Worm (Caenorhabditis elegans) whole organism, L1 larva: ENCODE results near the gene sftb-1.

Experiments
- C16A3.4 ChIP-seq: fragments of 150-350 bp; optimal IDR thresholded peaks from 2 replicates; lab custom pipeline; 2014; ENCODE audit warnings: missing biosample characterization, missing genetic modification characterization
- F16B12.6 ChIP-seq: fragments of 150-350 bp; optimal IDR thresholded peaks from 2 replicates; lab custom pipeline; 2014; ENCODE audit warnings: missing biosample characterization, missing genetic modification characterization
- Y116A8C.19 ChIP-seq: sonication (generic microtip); optimal IDR thresholded peaks from 2 replicates; lab custom pipeline; 2016; ENCODE audit warnings: missing compliant biosample characterization, missing genetic modification characterization, borderline replicate concordance
- aha-1 ChIP-seq: fragments of 150-350 bp; optimal IDR thresholded peaks from 2 replicates; lab custom pipeline; 2014; ENCODE audit warnings: missing biosample characterization, missing genetic modification characterization
- blmp-1 ChIP-seq: fragments of 150-350 bp; optimal IDR thresholded peaks from 2 replicates; lab custom pipeline; 2014; ENCODE audit warnings: missing biosample characterization, missing genetic modification characterization
- dpl-1 ChIP-seq, 3 experiments: fragments of 150-350 bp in 2 of 3; sonication (generic microtip) in 1 of 3; optimal IDR thresholded peaks; 2 replicates each; lab custom pipeline; 2014 to 2017; ENCODE audit warnings: missing biosample characterization in 3 of 3, missing genetic modification characterization in 3 of 3, missing genetic modification reagents in 3 of 3
- efl-1 ChIP-seq, 4 experiments: fragments of 150-350 bp; optimal IDR thresholded peaks in 3 of 4; peaks in 1 of 4; 1 replicate in 1 of 4; 2 replicates in 3 of 4; lab custom pipeline; 2014; ENCODE audit warnings: missing biosample characterization in 2 of 4, missing genetic modification characterization in 2 of 4, missing genetic modification reagents in 2 of 4
- egl-27 ChIP-seq, 2 experiments: fragments of 150-350 bp in 1 of 2; sonication (generic microtip); optimal IDR thresholded peaks; 3 replicates each; lab custom pipeline; 2017 to 2018; ENCODE audit warnings: missing biosample characterization in 2 of 2, missing genetic modification characterization in 2 of 2, missing genetic modification reagents in 2 of 2
- elt-2 ChIP-seq: sonication (generic microtip); optimal IDR thresholded peaks from 2 replicates; lab custom pipeline; 2016; ENCODE audit warnings: missing genetic modification characterization, mild to moderate bottlenecking, inconsistent platforms, missing compliant biosample characterization, missing genetic modification reagents
- elt-3 ChIP-seq, 6 experiments: fragments of 150-350 bp in 1 of 6; sonication (generic microtip); optimal IDR thresholded peaks; 2 replicates each; lab custom pipeline; 2017 to 2018; ENCODE audit warnings: missing biosample characterization in 6 of 6, missing genetic modification characterization in 6 of 6, inconsistent platforms in 1 of 6
- ets-5 ChIP-seq: fragments of 200-800 bp; sonication (Bioruptor generic); IDR thresholded peaks from 2 replicates; pipeline ENCODE4 v1.3.6; 2022; ENCODE audit warnings: missing genetic modification characterization, missing compliant biosample characterization
- fkh-10 ChIP-seq: sonication (generic microtip); optimal IDR thresholded peaks from 2 replicates; lab custom pipeline; 2017; ENCODE audit warnings: missing biosample characterization, missing genetic modification reagents, missing genetic modification characterization
- grh-1 ChIP-seq: fragments of 200-800 bp; sonication (Bioruptor generic); IDR thresholded peaks from 2 replicates; pipeline ENCODE4 v1.3.6; 2022; ENCODE audit warnings: missing genetic modification reagents, missing genetic modification characterization, missing compliant biosample characterization
- hlh-17 ChIP-seq: fragments of 200-800 bp; sonication (Bioruptor generic); optimal IDR thresholded peaks from 2 replicates; lab custom pipeline; 2018; ENCODE audit warnings: missing genetic modification characterization, mild to moderate bottlenecking, missing compliant biosample characterization, moderate library complexity, borderline replicate concordance
- hlh-4 ChIP-seq: sonication (generic microtip); optimal IDR thresholded peaks from 2 replicates; lab custom pipeline; 2016; ENCODE audit warnings: mild to moderate bottlenecking, missing genetic modification characterization, missing compliant biosample characterization
- hpl-2 ChIP-seq: fragments of 150-350 bp; optimal IDR thresholded peaks from 2 replicates; lab custom pipeline; 2014; ENCODE audit warnings: missing biosample characterization, missing genetic modification reagents, missing genetic modification characterization
- isw-1 ChIP-seq: fragments of 200-800 bp; sonication (Bioruptor generic); IDR thresholded peaks from 2 replicates; pipeline ENCODE4 v1.3.6; 2022; ENCODE audit warnings: missing genetic modification characterization, missing compliant biosample characterization
- lin-13 ChIP-seq: fragments of 150-350 bp; optimal IDR thresholded peaks from 2 replicates; lab custom pipeline; 2014; ENCODE audit warnings: missing biosample characterization, missing genetic modification reagents, missing genetic modification characterization
- lin-14 ChIP-seq: fragments of 200-800 bp; sonication (Bioruptor generic); optimal IDR thresholded peaks from 2 replicates; lab custom pipeline; 2018; ENCODE audit warnings: mild to moderate bottlenecking, missing genetic modification characterization, moderate library complexity, missing compliant biosample characterization
- lin-15B ChIP-seq: fragments of 150-350 bp; sonication (generic microtip); optimal IDR thresholded peaks from 3 replicates; lab custom pipeline; 2014; ENCODE audit warnings: missing biosample characterization, missing genetic modification characterization
- lin-35 ChIP-seq, 2 experiments: fragments of 150-350 bp; optimal IDR thresholded peaks; 2 replicates each; lab custom pipeline; 2014; ENCODE audit warnings: missing biosample characterization in 2 of 2, missing genetic modification characterization in 2 of 2, missing genetic modification reagents in 2 of 2
- lin-39 ChIP-seq: fragments of 150-350 bp; optimal IDR thresholded peaks from 2 replicates; lab custom pipeline; 2014; ENCODE audit warnings: missing biosample characterization, missing genetic modification reagents, missing genetic modification characterization
- lsy-2 ChIP-seq, 2 experiments: fragments of 150-350 bp; optimal IDR thresholded peaks; 2 replicates each; lab custom pipeline; 2014; ENCODE audit warnings: missing biosample characterization in 2 of 2, missing genetic modification characterization in 2 of 2
- mdl-1 ChIP-seq, 2 experiments: fragments of 150-350 bp; optimal IDR thresholded peaks; 2 replicates each; lab custom pipeline; 2014 to 2017; ENCODE audit warnings: missing biosample characterization in 2 of 2, missing genetic modification characterization in 2 of 2, inconsistent platforms in 1 of 2
- mep-1 ChIP-seq: fragments of 150-350 bp; optimal IDR thresholded peaks from 2 replicates; lab custom pipeline; 2014; ENCODE audit warnings: missing biosample characterization, missing genetic modification characterization
- nhr-12 ChIP-seq: sonication (generic microtip); optimal IDR thresholded peaks from 2 replicates; lab custom pipeline; 2017; ENCODE audit warnings: missing biosample characterization, missing genetic modification characterization
- nhr-20 ChIP-seq: sonication (generic microtip); optimal IDR thresholded peaks from 2 replicates; lab custom pipeline; 2016; ENCODE audit warnings: mild to moderate bottlenecking, missing genetic modification characterization, missing compliant biosample characterization
- nhr-47 ChIP-seq: sonication (generic microtip); optimal IDR thresholded peaks from 2 replicates; lab custom pipeline; 2016; ENCODE audit warnings: mild to moderate bottlenecking, missing genetic modification characterization, moderate library complexity, missing compliant biosample characterization
- nhr-71 ChIP-seq: sonication (generic microtip); optimal IDR thresholded peaks from 2 replicates; lab custom pipeline; 2016; ENCODE audit warnings: mild to moderate bottlenecking, missing genetic modification characterization, moderate library complexity, missing compliant biosample characterization
- nhr-76 ChIP-seq: sonication (generic microtip); optimal IDR thresholded peaks from 2 replicates; lab custom pipeline; 2017; ENCODE audit warnings: missing biosample characterization, missing genetic modification characterization
- nhr-77 ChIP-seq: fragments of 150-350 bp; optimal IDR thresholded peaks from 2 replicates; lab custom pipeline; 2014; ENCODE audit warnings: missing biosample characterization, missing genetic modification characterization
- nhr-84 ChIP-seq: sonication (generic microtip); optimal IDR thresholded peaks from 2 replicates; lab custom pipeline; 2017; ENCODE audit warnings: missing biosample characterization, missing genetic modification characterization
- nhr-85 ChIP-seq: sonication (generic microtip); peaks from one replicate; lab custom pipeline; 2016; ENCODE audit warnings: missing genetic modification characterization, inconsistent platforms, missing compliant biosample characterization
- pax-3 ChIP-seq: fragments of 200-800 bp; sonication (Bioruptor generic); optimal IDR thresholded peaks from 2 replicates; lab custom pipeline; 2018; ENCODE audit warnings: mild to moderate bottlenecking, missing genetic modification characterization, moderate library complexity, missing compliant biosample characterization
- rnt-1 ChIP-seq: sonication (generic microtip); optimal IDR thresholded peaks from 2 replicates; lab custom pipeline; 2016; ENCODE audit warnings: mild to moderate bottlenecking, missing genetic modification characterization, moderate library complexity, missing compliant biosample characterization
- snpc-4 ChIP-seq: fragments of 150-350 bp; optimal IDR thresholded peaks from 2 replicates; lab custom pipeline; 2014; ENCODE audit warnings: missing biosample characterization, missing genetic modification characterization
- snu-23 ChIP-seq: sonication (generic microtip); optimal IDR thresholded peaks from 2 replicates; lab custom pipeline; 2016; ENCODE audit warnings: missing genetic modification characterization, missing compliant biosample characterization
- sox-4 ChIP-seq: sonication (generic microtip); optimal IDR thresholded peaks from 2 replicates; lab custom pipeline; 2016; ENCODE audit warnings: missing genetic modification characterization, missing compliant biosample characterization
- sptf-1 ChIP-seq: fragments of 150-350 bp; optimal IDR thresholded peaks from 2 replicates; lab custom pipeline; 2014; ENCODE audit warnings: missing biosample characterization, missing genetic modification characterization
- tbx-2 ChIP-seq: sonication (generic microtip); optimal IDR thresholded peaks from 2 replicates; lab custom pipeline; 2016; ENCODE audit warnings: missing genetic modification characterization, missing compliant biosample characterization
- unc-130 ChIP-seq: fragments of 150-350 bp; optimal IDR thresholded peaks from 2 replicates; lab custom pipeline; 2017; ENCODE audit warnings: missing biosample characterization, missing genetic modification characterization, inconsistent platforms
- unc-30 ChIP-seq: sonication (generic microtip); optimal IDR thresholded peaks from 2 replicates; lab custom pipeline; 2017; ENCODE audit warnings: missing biosample characterization, missing genetic modification characterization
- unc-62 ChIP-seq: fragments of 150-350 bp; optimal IDR thresholded peaks from 2 replicates; lab custom pipeline; 2014; ENCODE audit warnings: missing biosample characterization, missing genetic modification reagents, missing genetic modification characterization
- unc-86 ChIP-seq: sonication (generic microtip); optimal IDR thresholded peaks from 2 replicates; lab custom pipeline; 2016; ENCODE audit warnings: missing genetic modification characterization, missing compliant biosample characterization
- unc-98 ChIP-seq: fragments of 200-800 bp; sonication (Bioruptor generic); IDR thresholded peaks from 2 replicates; pipeline ENCODE4 v1.3.6; 2022; ENCODE audit warnings: missing genetic modification characterization, missing compliant biosample characterization
- ztf-11 ChIP-seq, 2 experiments: sonication (generic microtip); optimal IDR thresholded peaks; 2 replicates each; lab custom pipeline; 2016 to 2017; ENCODE audit warnings: missing genetic modification characterization in 2 of 2, missing biosample characterization in 1 of 2, missing compliant biosample characterization in 1 of 2

sftb-1 gene

DNA sequence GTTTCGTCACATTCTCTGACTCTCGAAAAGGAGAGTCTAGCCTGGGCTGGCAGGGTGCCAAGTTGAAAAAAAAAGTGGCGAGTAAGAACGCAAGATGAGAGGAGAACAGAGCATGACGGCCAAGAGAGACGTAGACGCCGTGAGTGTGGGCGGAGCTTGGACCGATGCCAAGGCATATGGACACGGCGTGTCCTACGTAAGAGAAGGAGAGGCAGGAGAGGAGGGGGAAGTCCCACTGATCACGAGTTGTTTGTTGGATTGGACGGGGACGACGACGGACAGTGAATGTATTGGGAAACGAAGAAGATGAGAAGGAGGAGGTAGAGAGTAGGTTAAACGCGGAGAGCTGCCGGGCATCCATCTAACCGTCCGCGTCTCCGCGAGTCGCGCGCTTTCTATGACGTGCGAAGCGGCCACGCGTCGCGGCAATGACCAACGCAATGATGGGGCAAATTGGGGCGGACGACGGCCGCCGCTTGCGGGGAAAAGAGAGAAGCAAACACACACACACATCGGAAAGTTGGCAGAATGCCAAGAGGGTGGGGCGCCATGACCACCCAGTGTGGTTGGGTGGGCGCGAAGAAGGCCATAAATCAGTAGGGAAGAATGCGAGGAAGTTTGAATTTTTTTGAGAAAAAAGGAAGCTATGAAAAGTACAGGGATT, 13.0 kb upstream of the sftb-1 start (continued):
- TF ChIP-seq lin-13, result peak; percentile 87
- TF ChIP-seq aha-1, result peak; percentile 79
- TF ChIP-seq Y116A8C.19 (tag; lab: Kevin White, UChicago), result peak; percentile 17
- TF ChIP-seq fkh-10 (GFP tag; lab: Kevin White, UChicago), result peak; percentile 92
- TF ChIP-seq elt-3 (tag; optimal IDR thresholded peaks at IDR 0.05; lab: Kevin White, UChicago), result peak in 4 of 6 experiments; percentile 19 to 90 (median 66)
- TF ChIP-seq ets-5, result no peak
- TF ChIP-seq egl-27 (tag; optimal IDR thresholded peaks at IDR 0.05; lab: Kevin White, UChicago), result peak; percentile 90 to 99
- peak; percentile 59 to 68 (median 68) for TF ChIP-seq dpl-1 (GFP tag; optimal IDR thresholded peaks at IDR 0.05; lab: Kevin White, UChicago)
- peak; percentile 97 for TF ChIP-seq grh-1 (GFP tag; lab: Robert Waterston, UW)
- peak; percentile 99 for TF ChIP-seq snu-23 (GFP tag; lab: Kevin White, UChicago)
- peak; percentile 48 for TF ChIP-seq lin-15B
- TF ChIP-seq snpc-4 (tag; lab: Kevin White, UChicago), result peak; percentile 87
- TF ChIP-seq nhr-76 (tag; lab: Kevin White, UChicago), result peak; percentile 17
- TF ChIP-seq nhr-85 (tag; lab: Kevin White, UChicago), result peak; percentile 100
- TF ChIP-seq nhr-84 (tag; lab: Kevin White, UChicago), result no peak
- peak; percentile 96 for TF ChIP-seq mep-1
- no peak for TF ChIP-seq hlh-17
- TF ChIP-seq unc-98 (GFP tag; lab: Robert Waterston, UW), result peak; percentile 77
- peak; percentile 91 for TF ChIP-seq C16A3.4
- no peak for TF ChIP-seq sptf-1 (tag; lab: Kevin White, UChicago)
- peak; percentile 100 for TF ChIP-seq nhr-71 (tag; lab: Kevin White, UChicago)
- TF ChIP-seq isw-1, result peak; percentile 91
- TF ChIP-seq pax-3 (tag; lab: Kevin White, UChicago), result peak; percentile 98
- peak; percentile 100 for TF ChIP-seq tbx-2 (tag; lab: Kevin White, UChicago)
- peak; percentile 30 for TF ChIP-seq unc-30 (tag; lab: Kevin White, UChicago)
- peak; percentile 70 for TF ChIP-seq hpl-2 (GFP tag; lab: Kevin White, UChicago)
- TF ChIP-seq unc-130 (tag; lab: Kevin White, UChicago), result peak; percentile 55
- peak; percentile 72 for TF ChIP-seq hlh-4 (tag; lab: Kevin White, UChicago)
- peak; percentile 14 for TF ChIP-seq F16B12.6 (tag; lab: Kevin White, UChicago)
- TF ChIP-seq nhr-12 (tag; lab: Kevin White, UChicago), result no peak
- peak; percentile 65 for TF ChIP-seq blmp-1 (tag; lab: Kevin White, UChicago)
- TF ChIP-seq nhr-20 (tag; lab: Kevin White, UChicago), result peak; percentile 100
- TF ChIP-seq nhr-77, result peak; percentile 94
- peak; percentile 84 for TF ChIP-seq lin-39 (tag; lab: Kevin White, UChicago)

DNA sequence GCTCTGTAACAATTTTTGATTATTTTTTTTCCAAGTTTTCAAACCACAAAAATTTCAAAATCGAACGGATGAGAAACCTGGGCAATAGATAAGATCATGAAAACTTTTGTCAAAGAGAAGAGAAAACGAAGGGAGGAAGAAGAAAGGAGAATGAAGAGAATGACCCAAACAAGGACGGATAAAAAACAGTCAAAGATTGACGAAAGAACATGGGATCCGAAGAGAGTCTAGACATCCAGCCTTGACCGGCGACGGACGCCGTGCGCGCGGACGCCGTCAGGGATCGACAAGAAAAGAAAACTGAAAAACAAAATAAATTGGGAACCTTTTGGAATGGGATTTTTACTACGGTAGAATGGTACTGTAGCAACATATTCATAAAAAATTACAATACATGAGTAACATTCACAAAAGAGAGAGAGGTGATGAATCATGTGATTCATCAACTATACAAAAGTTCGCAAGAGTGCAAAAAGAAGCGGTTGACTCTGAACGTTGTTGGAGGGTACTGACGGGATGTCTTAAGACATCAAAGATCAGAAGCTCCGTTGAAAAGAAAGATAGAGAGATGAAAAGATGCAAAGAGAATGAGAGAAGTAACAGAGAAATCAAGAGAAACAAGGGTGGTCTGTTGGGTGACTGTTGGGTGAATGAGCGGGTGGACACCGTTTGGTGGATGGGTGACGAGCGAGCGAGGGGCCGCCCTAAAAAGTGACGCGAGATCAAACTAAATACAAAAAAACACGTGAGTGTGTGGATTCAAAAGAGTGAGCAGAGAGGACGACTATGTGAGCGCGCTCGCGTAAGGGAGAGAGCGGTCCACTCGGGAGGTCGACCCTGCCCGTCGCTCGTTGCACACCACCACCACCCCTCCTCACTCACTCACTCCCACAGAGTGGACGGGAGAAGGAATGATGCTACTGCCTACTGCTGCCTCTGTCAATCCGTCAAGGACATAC, 11.4 kb upstream of the sftb-1 start, which contains the start of gene sup-26:
Gene sup-26, minus strand, starts transcription at position 10 of the 959 bp plus-strand sequence.
- TF ChIP-seq rnt-1 (tag; lab: Kevin White, UChicago) (peak; percentile 41), mep-1 (peak; percentile 30), tbx-2 (tag; lab: Kevin White, UChicago) (peak; percentile 40), sox-4 (tag; lab: Kevin White, UChicago) (peak; percentile 0), grh-1 (GFP tag; lab: Robert Waterston, UW) (0 out of 2 replicates have a peak, but pooled peaks have one; percentile 3), mdl-1 (tag; optimal IDR thresholded peaks at IDR 0.05; lab: Kevin White, UChicago) (peak in 1 of 2 experiments; percentile 42), lin-35 (GFP tag; optimal IDR thresholded peaks at IDR 0.05; lab: Kevin White, UChicago) (peak in 1 of 2 experiments; percentile 45), nhr-20 (tag; lab: Kevin White, UChicago) (peak; percentile 24), lin-14 (peak; percentile 70), unc-62 (GFP tag; lab: Kevin White, UChicago) (no peak), snpc-4 (tag; lab: Kevin White, UChicago) (no peak), nhr-76 (tag; lab: Kevin White, UChicago) (no peak), elt-2 (no peak), blmp-1 (tag; lab: Kevin White, UChicago) (peak; percentile 87), C16A3.4 (no peak), elt-3 (tag; optimal IDR thresholded peaks at IDR 0.05; lab: Kevin White, UChicago) (peak in 1 of 6 experiments; percentile 29), ztf-11 (tag; optimal IDR thresholded peaks at IDR 0.05; lab: Kevin White, UChicago) (peak in 1 of 2 experiments; percentile 62), sptf-1 (tag; lab: Kevin White, UChicago) (no peak), lsy-2 (tag; optimal IDR thresholded peaks at IDR 0.05; lab: Kevin White, UChicago) (peak in 1 of 2 experiments; percentile 36), nhr-47 (tag; lab: Kevin White, UChicago) (peak; percentile 32), efl-1 (optimal IDR thresholded peaks at IDR 0.05; lab: Kevin White, UChicago) (no peak), efl-1 (GFP tag; optimal IDR thresholded peaks at IDR 0.05 in 1 of 2; lab: Kevin White, UChicago) (peak in 1 of 2 experiments; percentile 91), unc-86 (tag; lab: Kevin White, UChicago) (peak; percentile 9)
